Worm (Caenorhabditis elegans) whole organism, L2 larva: ENCODE data around the gene R04A9.7.

Experiments
- blmp-1 ChIP-seq: sonication (generic microtip); optimal IDR thresholded peaks from 2 replicates; lab custom pipeline; 2017; ENCODE audit warnings: missing genetic modification characterization, mild to moderate bottlenecking, missing compliant biosample characterization, antibody characterized with exemption, moderate library complexity; ENCODE audit not compliant: insufficient read depth
- nhr-23 ChIP-seq: fragments of 150-350 bp; optimal IDR thresholded peaks from 2 replicates; lab custom pipeline; 2014; ENCODE audit warnings: missing biosample characterization, missing genetic modification reagents, missing genetic modification characterization
- nhr-237 ChIP-seq: fragments of 150-350 bp; optimal IDR thresholded peaks from 2 replicates; lab custom pipeline; 2014; ENCODE audit warnings: missing biosample characterization, missing genetic modification characterization
- snpc-4 ChIP-seq: fragments of 150-350 bp; optimal IDR thresholded peaks from 2 replicates; lab custom pipeline; 2014; ENCODE audit warnings: missing biosample characterization, missing genetic modification characterization
- zag-1 ChIP-seq: fragments of 150-350 bp; optimal IDR thresholded peaks from 2 replicates; lab custom pipeline; 2014; ENCODE audit warnings: missing biosample characterization, missing genetic modification characterization

DNA sequence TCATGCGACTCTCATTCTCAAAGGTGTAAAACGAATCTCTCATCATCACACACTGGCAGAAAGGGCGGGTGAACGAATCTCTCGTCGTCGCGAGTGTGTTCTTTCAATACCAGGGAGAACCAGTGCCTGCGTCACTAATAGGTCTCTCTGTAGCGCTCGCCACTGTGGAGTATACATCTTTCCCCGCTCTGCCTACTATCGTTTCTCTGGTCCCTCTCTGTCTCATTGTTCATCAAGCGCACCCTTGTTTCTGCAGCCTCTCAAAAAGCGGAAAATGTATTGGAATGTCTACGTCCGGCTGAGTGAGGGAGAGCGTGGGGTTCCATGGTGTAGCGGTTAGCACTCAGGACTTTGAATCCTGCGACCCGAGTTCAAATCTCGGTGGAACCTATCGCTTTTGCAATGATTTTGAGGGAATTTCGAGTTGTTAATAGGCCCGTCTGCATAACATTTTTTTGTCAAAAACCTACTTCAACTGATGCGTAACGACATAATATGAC, 15.4 kb upstream of the R04A9.7 start:
- peak; percentile 64 for TF ChIP-seq zag-1 (tag; lab: Kevin White, UChicago)
- TF ChIP-seq blmp-1 (tag; lab: Kevin White, UChicago): no peak
- no peak for TF ChIP-seq nhr-23 (tag; lab: Kevin White, UChicago)
- TF ChIP-seq nhr-237 (tag; lab: Kevin White, UChicago): peak; percentile 76
- peak; percentile 7 for TF ChIP-seq snpc-4 (tag; lab: Kevin White, UChicago)
